Fruit fly (Drosophila melanogaster): ENCODE measurements around the gene shv.

- TF ChIP-seq CG8478 (optimal IDR thresholded peaks at IDR 0.05) (no peak), CTCF (optimal IDR thresholded peaks at IDR 0.05) (no peak)
Observed at dm6 chr2L:431629-431984, 21.3 kb upstream of the shv start.

Data from S2 (cell line).